Worm (Caenorhabditis elegans): ENCODE results near the gene srh-125.
"Not testable (repeated sequence)": the region's sequence is repeated elsewhere in the genome, so short reads cannot be mapped to it uniquely, and the experiment has no call there.

The srh-125 gene

ce11 chrV:7454236-7454635 lies 22.4 kb downstream of the srh-125 start, which contains the start of gene try-8:
try-8 (minus strand) TSS chrV:7454336.
- TF ChIP-seq tbx-2 (tag; optimal IDR thresholded peaks at IDR 0.05), result no peak
- TF ChIP-seq hlh-30 (tag; optimal IDR thresholded peaks at IDR 0.05; ENCODE audit: insufficient read depth), result no peak
- TF ChIP-seq Y22D7AL.16 (tag; optimal IDR thresholded peaks at IDR 0.05), result no peak
- no peak for TF ChIP-seq ceh-22 (tag; optimal IDR thresholded peaks at IDR 0.05)
- TF ChIP-seq lim-6 (tag; optimal IDR thresholded peaks at IDR 0.05), result no peak
- TF ChIP-seq ceh-31 (tag; optimal IDR thresholded peaks at IDR 0.05), result no peak
- no peak for TF ChIP-seq ceh-18 (tag; optimal IDR thresholded peaks at IDR 0.05)
- no peak for TF ChIP-seq lin-11 (tag; optimal IDR thresholded peaks at IDR 0.05)
- no peak for TF ChIP-seq C38D4.7 (GFP tag; optimal IDR thresholded peaks at IDR 0.05)
- TF ChIP-seq mec-3 (tag; optimal IDR thresholded peaks at IDR 0.05; ENCODE audit: borderline replicate concordance), result no peak
- no peak for TF ChIP-seq che-1 (tag; optimal IDR thresholded peaks at IDR 0.05)
- TF ChIP-seq ceh-2 (tag; optimal IDR thresholded peaks at IDR 0.05), result no peak
- no peak for TF ChIP-seq pag-3 (tag; optimal IDR thresholded peaks at IDR 0.05; ENCODE audit: borderline replicate concordance)
- no peak for TF ChIP-seq ama-1 (optimal IDR thresholded peaks at IDR 0.05)
- no peak for TF ChIP-seq syd-9 (tag; optimal IDR thresholded peaks at IDR 0.05)
- no peak for TF ChIP-seq ttx-3 (tag; optimal IDR thresholded peaks at IDR 0.05)
- TF ChIP-seq ceh-19 (GFP tag; optimal IDR thresholded peaks at IDR 0.05), result no peak

DNA sequence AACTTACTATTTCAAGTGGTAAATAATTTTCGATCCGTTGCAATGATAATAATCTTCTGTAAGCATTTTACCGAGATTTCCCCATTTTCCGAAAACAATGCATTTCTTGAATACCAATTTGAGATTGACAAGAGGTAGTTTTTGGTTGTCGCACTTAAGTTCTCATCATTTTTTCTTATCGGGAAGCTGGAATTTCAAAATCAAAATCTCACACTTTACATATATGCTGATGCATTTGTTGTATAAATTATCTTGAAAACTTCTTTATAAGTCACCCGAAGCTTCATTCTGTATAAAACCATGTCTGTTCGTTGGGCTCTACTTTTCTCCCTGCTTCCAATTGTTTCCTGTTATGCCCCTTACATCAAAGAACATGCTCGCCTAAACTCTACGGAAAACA lies 25.2 kb downstream of the srh-125 start, which contains the start of gene try-11:
try-11 (plus strand) TSS at position 301 of the 400 bp plus-strand sequence.
- TF ChIP-seq ceh-14 (tag; optimal IDR thresholded peaks at IDR 0.05) (no peak), lim-6 (tag; optimal IDR thresholded peaks at IDR 0.05) (no peak), hlh-15 (tag; optimal IDR thresholded peaks at IDR 0.05) (no peak), pax-1 (tag; optimal IDR thresholded peaks at IDR 0.05) (no peak), zip-5 (tag; optimal IDR thresholded peaks at IDR 0.05) (no peak), nhr-232 (tag; optimal IDR thresholded peaks at IDR 0.05) (no peak), syd-9 (tag; optimal IDR thresholded peaks at IDR 0.05) (no peak), C38D4.7 (GFP tag; optimal IDR thresholded peaks at IDR 0.05) (no peak)

- TF ChIP-seq ttx-3 (tag; optimal IDR thresholded peaks at IDR 0.05) (no peak), ama-1 (optimal IDR thresholded peaks at IDR 0.05) (no peak)
Observed at ce11 chrV:7449303-7449827, 27.3 kb downstream of the srh-125 start, which contains the start of gene try-12. try-12 (plus strand) TSS chrV:7449353.

- TF ChIP-seq lin-11 (tag; optimal IDR thresholded peaks at IDR 0.05) (no peak), pros-1 (tag; optimal IDR thresholded peaks at IDR 0.05) (no peak), sox-4 (tag; optimal IDR thresholded peaks at IDR 0.05) (no peak), ceh-19 (GFP tag; optimal IDR thresholded peaks at IDR 0.05) (no peak), tbx-2 (tag; optimal IDR thresholded peaks at IDR 0.05) (no peak), pat-9 (tag; optimal IDR thresholded peaks at IDR 0.05) (no peak), ttx-3 (tag; optimal IDR thresholded peaks at IDR 0.05) (no peak), ama-1 (optimal IDR thresholded peaks at IDR 0.05) (no peak), ceh-24 (tag; optimal IDR thresholded peaks at IDR 0.05) (no peak), ceh-34 (tag; optimal IDR thresholded peaks at IDR 0.05) (no peak), hlh-6 (tag; optimal IDR thresholded peaks at IDR 0.05) (no peak), rnt-1 (tag; optimal IDR thresholded peaks at IDR 0.05) (no peak), ceh-31 (tag; optimal IDR thresholded peaks at IDR 0.05) (no peak), ceh-9 (tag; optimal IDR thresholded peaks at IDR 0.05) (no peak), unc-55 (GFP tag; optimal IDR thresholded peaks at IDR 0.05) (no peak)
Observed at ce11 chrV:7446965-7447364, 29.7 kb downstream of the srh-125 start, which contains the start of gene F25E5.5. F25E5.5 (plus strand) TSS chrV:7447265.

- not testable (repeated sequence) for TF ChIP-seq F13H6.1, nhr-11, ref-2 (tag; optimal IDR thresholded peaks at IDR 0.05)
Observed at ce11 chrV:7444331-7444730, 32.3 kb downstream of the srh-125 start, which contains the start of gene nhr-141. nhr-141 (plus strand) TSS chrV:7444661.
